Worm (Caenorhabditis elegans) whole organism, dauer: ENCODE results near the gene F47B8.4.
"Not testable (repeated sequence)": the region's sequence is repeated elsewhere in the genome, so short reads cannot be mapped to it uniquely, and the experiment has no call there.

Experiments
- unc-62 ChIP-seq: sonication (generic microtip); optimal IDR thresholded peaks from 2 replicates; lab custom pipeline; 2017; ENCODE audit warnings: missing biosample characterization, missing genetic modification reagents, missing genetic modification characterization

F47B8.4 gene

DNA sequence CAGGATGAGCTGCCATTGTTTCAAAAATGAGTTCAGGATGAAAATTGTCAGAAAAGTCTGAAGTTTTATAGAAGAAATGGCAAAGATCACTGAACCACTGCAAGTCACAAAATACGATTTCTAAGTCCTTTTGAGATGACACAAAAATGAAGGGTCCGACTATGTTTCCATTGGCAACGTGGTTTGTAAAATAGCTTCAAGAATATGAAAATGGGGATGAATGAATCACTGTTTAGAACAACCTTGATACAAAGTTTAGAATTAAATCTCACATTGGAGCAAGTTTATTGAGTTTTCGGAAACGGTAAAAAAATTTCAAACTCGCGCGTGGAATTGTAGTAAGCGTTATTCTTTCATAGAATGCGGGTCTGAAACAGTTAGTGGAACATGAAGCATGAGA lies 13.4 kb downstream of the F47B8.4 start, which contains the start of gene ddn-3:
Gene ddn-3 (minus strand): TSS at position 101 of the 400 bp plus-strand sequence.
- no peak for TF ChIP-seq unc-62

DNA sequence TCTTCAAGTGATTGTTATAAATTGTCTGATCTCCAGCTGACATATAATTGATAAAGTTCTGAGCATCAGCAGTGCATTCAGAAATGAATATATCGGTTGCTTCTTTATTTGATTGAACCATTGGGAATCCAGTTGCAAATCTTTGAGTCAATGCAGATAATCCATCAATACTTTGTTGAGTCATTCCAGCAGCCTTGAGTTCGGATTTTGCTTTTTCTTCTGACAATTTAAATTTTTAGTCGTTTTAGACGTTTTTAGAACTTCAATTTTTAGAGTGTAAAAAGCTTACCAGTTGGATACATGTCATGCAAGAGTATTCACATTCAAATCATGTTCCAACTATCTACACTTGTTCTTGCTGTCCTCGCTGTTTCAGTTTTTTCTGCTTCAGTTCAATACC lies 14.8 kb downstream of the F47B8.4 start, which contains the start of gene F14D7.14:
Gene F14D7.14 (plus strand): TSS at position 301 of the 400 bp plus-strand sequence.
- TF ChIP-seq unc-62 = not testable (repeated sequence)

DNA sequence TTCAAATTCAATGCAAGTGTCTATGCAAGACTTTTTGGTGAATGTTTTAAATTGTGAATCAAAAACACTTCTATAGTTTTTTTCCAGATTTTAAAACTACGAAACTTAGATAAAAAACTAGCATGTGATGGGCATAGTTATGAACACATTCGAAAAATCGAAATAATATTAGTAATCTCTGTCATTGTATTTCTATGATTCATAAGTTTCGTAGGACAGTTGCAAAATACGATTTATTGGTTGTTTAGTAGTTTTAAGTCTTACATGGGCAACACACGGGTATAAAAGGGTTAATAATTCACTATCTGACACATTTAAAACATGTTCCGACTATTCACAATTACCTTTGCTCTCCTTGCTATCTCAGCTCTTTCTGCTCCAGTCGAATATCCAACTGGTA lies 16.3 kb downstream of the F47B8.4 start, which contains the start of gene spig-5:
Gene spig-5 (plus strand): TSS at position 301 of the 400 bp plus-strand sequence.
- TF ChIP-seq unc-62 = not testable (repeated sequence)

DNA sequence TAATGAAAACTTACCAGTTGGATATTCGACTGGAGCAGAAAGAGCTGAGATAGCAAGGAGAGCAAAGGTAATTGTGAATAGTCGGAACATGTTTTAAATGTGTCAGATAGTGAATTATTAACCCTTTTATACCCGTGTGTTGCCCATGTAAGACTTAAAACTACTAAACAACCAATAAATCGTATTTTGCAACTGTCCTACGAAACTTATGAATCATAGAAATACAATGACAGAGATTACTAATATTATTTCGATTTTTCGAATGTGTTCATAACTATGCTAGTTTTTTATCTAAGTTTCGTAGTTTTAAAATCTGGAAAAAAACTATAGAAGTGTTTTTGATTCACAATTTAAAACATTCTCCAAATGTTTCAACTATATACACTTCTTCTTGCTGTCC lies 17.7 kb downstream of the F47B8.4 start, which contains the start of gene spig-4:
Gene spig-4 (minus strand): TSS at position 101 of the 400 bp plus-strand sequence.
- not testable (repeated sequence) for TF ChIP-seq unc-62

DNA sequence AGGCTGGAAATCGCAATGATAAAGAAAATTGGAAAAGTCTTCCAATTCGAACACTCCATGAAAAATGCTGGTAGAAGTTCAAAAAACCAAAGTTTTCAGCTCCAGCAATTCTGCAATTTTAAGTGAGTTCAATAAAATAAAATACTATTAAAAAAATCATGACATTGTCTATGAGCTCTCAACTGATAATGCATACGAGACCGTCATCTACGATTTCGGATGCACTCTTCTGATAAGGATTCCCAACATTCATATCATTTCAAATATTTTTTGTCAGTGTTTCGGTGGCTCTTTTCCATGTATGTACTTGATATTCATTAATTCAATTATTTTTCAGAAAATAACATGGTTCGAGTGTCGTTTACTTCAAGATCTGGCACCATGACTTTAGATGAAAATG lies 23.4 kb downstream of the F47B8.4 start, which contains the start of gene F14D7.6:
Gene F14D7.6 (plus strand): TSS at position 338 of the 400 bp plus-strand sequence.
- TF ChIP-seq unc-62 = no peak

DNA sequence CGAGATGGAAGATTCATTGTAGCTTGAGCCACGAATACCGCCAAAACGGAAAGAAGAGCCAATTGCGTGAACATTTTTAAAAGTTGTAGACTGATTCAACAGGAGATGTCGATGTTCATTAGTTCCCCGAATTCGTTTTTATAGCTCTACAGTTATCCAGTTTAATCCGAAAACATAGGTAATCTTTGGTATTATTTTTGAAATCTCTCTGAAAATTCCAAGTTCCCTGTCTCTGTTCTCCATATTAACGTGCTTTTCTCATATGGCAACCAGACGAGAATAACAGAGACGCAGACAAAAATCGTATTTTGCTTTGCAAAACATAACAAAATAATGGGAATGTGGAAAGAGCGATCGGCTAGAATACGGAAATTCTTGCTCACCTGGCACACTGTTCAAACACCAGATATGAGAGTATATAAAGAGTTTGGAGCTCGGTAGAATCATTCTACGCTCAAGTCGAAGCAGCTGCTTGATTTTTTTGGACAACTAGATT lies 24.9 kb downstream of the F47B8.4 start, which contains the start of the genes spig-3 and F14D7.12:
Gene spig-3 (minus strand): TSS at position 101 of the 496 bp plus-strand sequence.
Gene F14D7.12 (plus strand): TSS at position 446 of the 496 bp plus-strand sequence.
- TF ChIP-seq unc-62 = no peak

DNA sequence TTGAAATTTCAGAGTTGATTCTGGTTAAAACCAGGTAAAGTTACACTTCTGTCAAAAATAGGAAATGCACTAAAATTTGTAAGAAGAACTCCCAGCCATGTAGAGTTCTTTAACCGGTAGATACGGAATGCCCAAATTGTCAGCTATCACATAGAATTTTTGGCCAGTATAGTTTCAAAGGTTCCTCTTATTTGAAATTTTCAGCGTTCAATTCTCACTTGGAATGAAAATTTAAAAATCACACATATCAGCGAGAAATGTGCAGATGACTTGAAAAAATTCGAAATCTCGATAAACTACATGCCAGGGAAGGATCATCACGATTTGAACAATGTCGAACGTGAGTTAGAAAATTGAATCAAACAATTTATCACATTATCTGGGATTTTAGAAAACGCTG lies 28.0 kb downstream of the F47B8.4 start, which contains the start of gene F14D7.3:
Gene F14D7.3 (plus strand): TSS at position 301 of the 400 bp plus-strand sequence.
- no peak for TF ChIP-seq unc-62

DNA sequence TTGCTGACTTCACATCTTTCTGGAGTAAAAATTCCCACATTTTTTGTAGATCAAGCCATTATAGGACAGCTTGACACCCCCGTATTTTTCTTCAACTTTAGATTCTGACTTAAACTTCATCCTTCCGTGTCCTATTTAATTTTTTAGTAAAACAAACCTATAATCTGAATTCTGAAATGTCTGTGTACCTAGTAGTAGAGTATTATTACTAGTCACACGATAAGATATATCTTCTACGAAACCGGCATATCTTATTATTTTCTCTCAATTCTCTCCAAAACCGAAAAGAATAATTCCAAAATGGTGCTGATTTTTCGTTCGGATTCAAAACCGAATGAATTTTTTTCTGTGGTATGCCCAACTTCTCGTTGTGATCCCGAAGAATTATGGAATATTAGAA lies 30.1 kb downstream of the F47B8.4 start, which contains the start of gene F14D7.9:
Gene F14D7.9 (plus strand): TSS at position 301 of the 400 bp plus-strand sequence.
- no peak for TF ChIP-seq unc-62

DNA sequence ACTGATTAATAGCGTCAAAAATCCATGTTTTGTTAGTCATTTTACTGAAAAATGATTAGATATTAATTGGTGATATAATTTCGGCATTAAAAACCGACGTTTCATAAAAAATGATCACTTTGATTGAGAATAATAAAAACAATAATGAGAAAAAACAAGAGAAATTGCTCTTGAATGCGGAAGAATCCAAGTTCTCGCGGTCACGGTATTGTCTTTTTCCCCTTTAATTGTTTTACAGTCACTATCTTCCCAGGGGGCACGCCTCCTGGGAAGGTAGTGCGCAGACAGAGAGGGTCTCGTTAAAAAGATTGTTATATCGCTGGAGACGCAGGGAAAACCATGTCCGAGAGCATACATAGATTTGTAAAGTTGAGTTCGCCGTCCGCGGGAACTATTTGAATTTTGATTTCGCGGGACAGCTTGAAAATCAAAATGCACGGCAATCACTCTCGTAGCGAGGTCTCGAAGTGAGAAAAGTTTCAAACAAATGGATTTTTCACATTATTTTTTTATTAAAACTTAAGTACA lies 30.7 kb downstream of the F47B8.4 start, which contains the start of gene F14D7.2:
Gene F14D7.2 (minus strand): TSS at position 51 of the 528 bp plus-strand sequence.
- no peak for TF ChIP-seq unc-62

DNA sequence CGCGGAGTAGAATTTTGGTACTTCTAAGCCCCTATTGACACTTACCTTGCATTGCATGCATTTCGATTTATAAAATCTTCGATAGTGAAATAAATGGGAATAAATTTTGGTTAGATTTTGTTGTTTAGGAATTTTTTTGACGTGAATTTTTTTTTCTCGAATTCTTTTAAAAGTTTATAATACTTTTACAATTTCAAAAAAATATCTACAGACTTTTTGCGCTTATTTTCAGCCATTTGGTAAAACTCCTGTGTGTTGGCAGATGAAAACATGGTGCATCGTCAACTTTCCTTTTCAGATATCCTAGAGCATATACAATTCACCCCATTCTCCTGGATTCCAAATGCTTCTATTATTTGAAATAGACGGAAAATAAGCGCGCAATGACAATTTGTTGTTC lies 33.8 kb downstream of the F47B8.4 start, which contains the start of gene F14D7.18:
Gene F14D7.18 (minus strand): TSS at position 101 of the 400 bp plus-strand sequence.
- no peak for TF ChIP-seq unc-62

DNA sequence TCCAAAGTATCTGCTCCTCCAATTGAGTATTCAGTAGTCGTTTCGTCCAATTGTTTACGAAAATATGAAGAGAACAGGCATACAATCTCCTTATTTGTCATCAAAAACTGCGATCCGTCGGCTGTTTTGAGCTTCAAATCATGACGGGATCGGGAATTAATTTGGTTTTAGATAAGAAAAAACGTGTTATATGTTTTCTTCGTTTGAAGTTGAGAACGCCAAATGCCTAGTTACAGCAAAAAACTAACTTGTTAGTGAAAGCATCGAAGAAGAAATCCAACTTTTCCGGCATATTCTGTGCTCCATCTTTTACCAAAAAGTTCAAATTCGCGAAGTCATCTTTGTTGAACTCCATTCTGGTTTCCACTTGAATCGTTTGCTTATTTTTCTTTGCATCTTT lies 35.1 kb downstream of the F47B8.4 start, which contains the start of gene F14D7.1:
Gene F14D7.1 (minus strand): TSS at position 101 of the 400 bp plus-strand sequence.
- no peak for TF ChIP-seq unc-62

DNA sequence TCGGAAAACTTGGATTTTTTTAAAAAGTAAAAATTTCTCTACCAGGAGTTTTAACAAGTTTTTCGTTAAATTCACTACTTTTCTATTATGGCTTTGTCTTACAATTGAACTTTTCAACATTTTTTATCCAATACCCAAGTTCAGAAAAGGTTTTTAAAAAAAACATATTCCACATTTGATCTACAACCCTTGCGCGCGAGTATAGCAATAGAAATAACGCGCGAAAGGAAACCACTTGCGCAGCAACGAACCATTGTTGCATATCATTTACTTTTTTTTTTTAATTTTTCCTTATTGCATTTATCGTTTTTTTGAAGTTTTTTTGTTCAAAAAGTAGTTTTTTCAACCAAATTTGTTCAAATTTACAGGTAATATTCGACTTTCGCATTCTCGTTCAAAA lies 38.7 kb downstream of the F47B8.4 start, which contains the start of gene F40G12.11:
Gene F40G12.11 (plus strand): TSS at position 369 of the 400 bp plus-strand sequence.
- TF ChIP-seq unc-62 = no peak

DNA sequence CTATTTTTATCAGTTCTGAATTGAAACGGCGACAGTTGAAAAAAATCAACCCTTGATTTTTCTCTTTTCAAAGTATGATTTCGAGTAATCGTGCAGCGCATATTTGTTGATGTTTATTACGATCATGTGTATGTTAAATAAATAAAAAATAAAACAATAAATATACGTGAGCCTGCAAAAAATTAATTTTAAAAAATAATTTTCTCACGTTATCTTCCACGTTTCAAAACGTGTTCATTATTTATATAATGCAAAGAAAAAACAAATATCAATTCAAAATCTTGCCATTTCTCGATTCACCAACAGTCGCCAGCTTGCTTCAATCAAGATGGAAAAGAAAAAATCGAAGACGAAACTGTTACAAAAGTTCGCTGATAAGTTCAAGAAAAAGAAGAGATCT lies 41.2 kb downstream of the F47B8.4 start, which contains the start of gene F40G12.10:
Gene F40G12.10 (plus strand): TSS at position 301 of the 400 bp plus-strand sequence.
- no peak for TF ChIP-seq unc-62

DNA sequence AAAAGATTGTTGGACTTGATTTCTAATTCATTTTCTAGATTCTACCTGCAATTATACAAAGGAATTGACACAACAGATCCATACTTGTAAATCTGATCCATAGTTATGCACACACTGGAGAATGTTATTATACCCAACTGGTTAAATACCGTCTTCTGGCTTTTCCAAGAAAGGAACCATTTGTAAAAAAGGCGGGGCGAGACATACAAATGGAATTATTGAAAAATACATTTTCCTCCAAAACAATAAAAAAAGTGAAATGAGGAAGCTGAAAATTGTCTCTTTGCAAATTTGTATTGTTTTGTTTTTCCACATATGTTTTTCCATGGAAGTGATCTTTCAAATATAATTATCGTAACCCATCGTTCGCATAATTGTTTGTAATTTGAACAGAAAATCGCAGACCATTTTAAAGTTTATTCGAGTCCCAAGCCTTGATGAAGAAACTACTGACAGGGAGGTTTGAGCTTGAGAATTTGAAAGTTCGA lies 42.2 kb downstream of the F47B8.4 start, which contains the start of the genes srt-74 and F40G12.9:
Gene srt-74 (minus strand): TSS at position 101 of the 488 bp plus-strand sequence.
Gene F40G12.9 (plus strand): TSS at position 438 of the 488 bp plus-strand sequence.
- TF ChIP-seq unc-62 = no peak

DNA sequence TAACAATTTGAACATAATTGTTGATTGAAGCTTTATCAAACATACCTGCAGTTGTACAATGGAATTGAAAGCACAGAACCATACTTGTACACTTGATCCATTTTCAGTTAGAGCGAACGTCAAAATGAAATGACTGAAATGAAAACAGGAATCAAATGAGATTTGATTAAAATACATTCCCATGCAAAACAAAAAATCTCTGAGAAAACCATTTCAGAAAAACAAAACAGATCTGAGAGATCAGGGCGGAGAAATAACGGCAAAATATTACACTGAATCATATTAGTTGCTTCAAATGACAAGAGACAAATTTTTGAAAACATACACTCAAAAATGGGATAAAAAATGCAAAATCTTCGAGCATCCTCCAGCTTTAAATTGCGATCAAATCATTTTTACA lies 44.7 kb downstream of the F47B8.4 start, which contains the start of gene srt-33:
Gene srt-33 (minus strand): TSS at position 101 of the 400 bp plus-strand sequence.
- TF ChIP-seq unc-62 = no peak

DNA sequence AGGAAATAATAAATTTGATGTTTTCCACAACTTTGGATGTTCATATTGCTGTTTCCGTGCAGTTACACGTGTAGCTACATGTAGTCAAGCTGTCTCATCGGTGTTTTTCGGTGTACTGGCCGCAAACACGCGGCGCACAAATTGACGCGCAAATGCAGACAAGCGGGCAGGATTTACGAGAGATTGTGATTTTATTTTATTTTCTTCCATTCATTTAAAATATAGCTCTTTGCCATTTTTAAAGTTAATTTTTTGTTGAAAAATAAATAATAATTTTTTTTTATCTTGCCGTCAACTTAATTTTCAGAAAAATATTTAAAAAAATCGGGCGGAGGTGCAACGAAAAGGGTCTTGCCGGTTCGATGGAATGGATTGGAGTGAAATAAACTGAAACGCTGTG lies 50.2 kb downstream of the F47B8.4 start, which contains the start of gene F40G12.7:
Gene F40G12.7 (plus strand): TSS at position 301 of the 400 bp plus-strand sequence.
- TF ChIP-seq unc-62 = not testable (repeated sequence)
